Worm (Caenorhabditis elegans) whole organism, mixed stage, embryonic: ENCODE data around the gene Y105C5B.1.

Source experiments
- nhr-237 ChIP-seq: fragments of 150-350 bp; optimal IDR thresholded peaks from 2 replicates; lab custom pipeline; 2014; ENCODE audit warnings: missing biosample characterization, missing genetic modification characterization
- ztf-11 ChIP-seq: fragments of 150-350 bp; optimal IDR thresholded peaks from 2 replicates; lab custom pipeline; 2014; ENCODE audit warnings: missing biosample characterization, missing genetic modification characterization

DNA sequence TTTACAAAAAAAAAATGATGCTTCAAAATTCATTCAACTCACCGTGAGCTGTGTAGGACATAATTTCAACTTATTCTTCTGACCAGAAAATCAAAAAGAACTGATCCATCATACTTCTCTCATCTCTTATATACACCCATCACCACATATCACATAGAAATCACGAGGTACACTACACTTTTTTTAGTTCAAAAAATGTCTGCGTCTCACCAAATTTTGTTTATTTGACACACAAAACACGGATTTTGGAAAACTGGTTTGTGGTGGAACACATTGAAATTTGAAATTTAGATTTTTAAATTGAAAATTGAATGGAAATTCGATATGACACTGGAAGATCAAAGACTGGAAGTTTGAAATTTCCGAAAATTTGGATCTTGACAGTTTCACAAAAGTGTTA lies 30.7 kb downstream of the Y105C5B.1 start, which contains the start of gene Y105C5B.5:
- TF ChIP-seq ztf-11 = no peak
- TF ChIP-seq nhr-237 = no peak
